Fruit fly (Drosophila melanogaster) S2 (cell line): ENCODE results near the gene CG34452.

Experiments
- CG8478 ChIP-seq: fragments of >200 bp; optimal IDR thresholded peaks from 2 replicates; lab custom pipeline; 2018
- CTCF ChIP-seq, 2 experiments: fragments of >200 bp; optimal IDR thresholded peaks; 2 replicates each; lab custom pipeline; 2018

- TF ChIP-seq CTCF (optimal IDR thresholded peaks at IDR 0.05; lab: Kevin White, UChicago) (no peak), CG8478 (lab: Kevin White, UChicago) (no peak)
These were observed 40.5 kb upstream of the CG34452 start, which contains the start of gene comm for dm6 chr3L:15728195-15728594.
